Fruit fly (Drosophila melanogaster): ENCODE results near the gene CG43232.

The CG43232 gene

DNA sequence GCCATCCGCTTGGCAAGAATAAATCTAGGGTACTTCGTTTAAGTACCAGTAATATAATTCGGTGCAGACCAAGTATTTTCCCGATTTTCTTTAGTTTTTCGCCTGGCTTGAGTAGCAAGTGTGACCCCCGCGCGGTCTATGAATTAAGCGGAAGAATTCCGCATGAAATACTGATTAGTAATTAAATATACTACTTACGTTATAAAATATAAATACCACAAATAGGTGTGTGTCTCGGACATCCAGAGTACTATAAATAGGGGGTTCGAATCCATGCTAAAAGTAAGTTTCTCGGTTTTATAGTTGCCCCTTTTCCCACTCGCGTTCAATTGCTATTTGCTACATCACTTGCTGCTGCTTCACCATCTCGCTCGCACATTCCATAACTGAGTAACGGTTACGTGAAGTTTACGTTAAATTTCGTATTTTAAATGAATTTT, 39.7 kb downstream of the CG43232 start, which contains the start of gene snRNP-U1-70K (continued):
- peak; percentile 42; the same call in 2 of the 3 replicates for TF ChIP-seq row (GFP tag; IDR thresholded peaks at IDR 0.05)
- no peak for TF ChIP-seq Eip74EF (GFP tag; optimal IDR thresholded peaks at IDR 0.05)
- TF ChIP-seq disco-r (GFP tag; optimal IDR thresholded peaks at IDR 0.05), result no peak
- TF ChIP-seq ham (GFP tag; IDR thresholded peaks at IDR 0.05), result no peak
- TF ChIP-seq CG9437 (GFP tag; optimal IDR thresholded peaks at IDR 0.05), result peak; percentile 99
- no peak for TF ChIP-seq CG14441 (GFP tag; IDR thresholded peaks at IDR 0.05)
- peak; percentile 94 for TF ChIP-seq pita (GFP tag; optimal IDR thresholded peaks at IDR 0.05)
- no peak for TF ChIP-seq emc (GFP tag; optimal IDR thresholded peaks at IDR 0.05)
- peak; percentile 23; the same call in 1 of the 2 replicates for TF ChIP-seq CG3847 (GFP tag; IDR thresholded peaks at IDR 0.05)
- TF ChIP-seq peb (GFP tag; IDR thresholded peaks at IDR 0.05), result no peak
- no peak for TF ChIP-seq toy (GFP tag; IDR thresholded peaks at IDR 0.05)
- no peak for TF ChIP-seq CG11504 (tag; optimal IDR thresholded peaks at IDR 0.05)
- no peak for TF ChIP-seq CG8281 (tag; optimal IDR thresholded peaks at IDR 0.05)
- no peak for TF ChIP-seq fd64A (GFP tag; optimal IDR thresholded peaks at IDR 0.05)
- peak; percentile 40 for TF ChIP-seq BEAF-32 (GFP tag; optimal IDR thresholded peaks at IDR 0.05)
- TF ChIP-seq pnt (GFP tag; optimal IDR thresholded peaks at IDR 0.05), result no peak
- TF ChIP-seq E2f2 (GFP tag; IDR thresholded peaks at IDR 0.05), result peak; percentile 19; the same call in 1 of the 2 replicates
- TF ChIP-seq Meics (GFP tag; optimal IDR thresholded peaks at IDR 0.05), result no peak
- 0 out of 3 replicates have a peak, but pooled peaks have one; percentile 41 for TF ChIP-seq CG11456 (GFP tag; IDR thresholded peaks at IDR 0.05)
- TF ChIP-seq nerfin-2 (GFP tag; IDR thresholded peaks at IDR 0.05; ENCODE audit: partially characterized antibody), result no peak
- TF ChIP-seq CG7786 (GFP tag; optimal IDR thresholded peaks at IDR 0.05), result no peak
- TF ChIP-seq al (GFP tag; IDR thresholded peaks at IDR 0.05), result no peak
- no peak for TF ChIP-seq ranshi (GFP tag; IDR thresholded peaks at IDR 0.05)
- no peak for TF ChIP-seq CG11695 (GFP tag; IDR thresholded peaks at IDR 0.05)
- TF ChIP-seq vfl (GFP tag; optimal IDR thresholded peaks at IDR 0.05), result no peak
- no peak for TF ChIP-seq H15 (GFP tag; IDR thresholded peaks at IDR 0.05)
- TF ChIP-seq CG6254 (GFP tag; optimal IDR thresholded peaks at IDR 0.05), result no peak
- no peak for TF ChIP-seq grn (GFP tag; optimal IDR thresholded peaks at IDR 0.05)
- TF ChIP-seq CG14965 (GFP tag; optimal IDR thresholded peaks at IDR 0.05; ENCODE audit: borderline replicate concordance), result no peak
- no peak for TF ChIP-seq CG11723 (GFP tag; optimal IDR thresholded peaks at IDR 0.05)
- no peak for TF ChIP-seq tin (GFP tag; optimal IDR thresholded peaks at IDR 0.05)
- no peak for TF ChIP-seq oc (tag; optimal IDR thresholded peaks at IDR 0.05)
- TF ChIP-seq ato (GFP tag; IDR thresholded peaks at IDR 0.05; ENCODE audit: partially characterized antibody), result no peak
- no peak for TF ChIP-seq CG34376 (GFP tag; optimal IDR thresholded peaks at IDR 0.05)
- no peak for TF ChIP-seq CG6683 (GFP tag; optimal IDR thresholded peaks at IDR 0.05)
- no peak for TF ChIP-seq CG2120 (GFP tag; optimal IDR thresholded peaks at IDR 0.05)
- no peak for TF ChIP-seq CG2889 (GFP tag; IDR thresholded peaks at IDR 0.05)
- TF ChIP-seq Poxn (GFP tag; IDR thresholded peaks at IDR 0.05), result no peak
- peak in 1 of 3 experiments; percentile 5 for TF ChIP-seq Stat92E (GFP tag; optimal IDR thresholded peaks at IDR 0.05)
- no peak for TF ChIP-seq Drgx (GFP tag; IDR thresholded peaks at IDR 0.05)
- no peak for TF ChIP-seq dan (GFP tag; IDR thresholded peaks at IDR 0.05)
- TF ChIP-seq zen (tag; optimal IDR thresholded peaks at IDR 0.05), result peak; percentile 62
- TF ChIP-seq Sry-δ (GFP tag; optimal IDR thresholded peaks at IDR 0.05), result no peak
- no peak for TF ChIP-seq CG2202 (tag; optimal IDR thresholded peaks at IDR 0.05)
- no peak for TF ChIP-seq CG8765 (GFP tag; IDR thresholded peaks at IDR 0.05)
- no peak for TF ChIP-seq gt (GFP tag; IDR thresholded peaks at IDR 0.05)
- no peak for TF ChIP-seq so (GFP tag; IDR thresholded peaks at IDR 0.05)
- TF ChIP-seq tx (GFP tag; optimal IDR thresholded peaks at IDR 0.05), result no peak
- TF ChIP-seq Lhr (GFP tag; optimal IDR thresholded peaks at IDR 0.05), result peak; percentile 82
- no peak for TF ChIP-seq cwo (GFP tag; optimal IDR thresholded peaks at IDR 0.05)
- no peak for TF ChIP-seq unpg (GFP tag; optimal IDR thresholded peaks at IDR 0.05)
